Worm (Caenorhabditis elegans) whole organism, mixed stage, embryonic: ENCODE data around the gene Y116A8C.29.

Experiments used
- M03D4.4 ChIP-seq: sonication (generic microtip); optimal IDR thresholded peaks from 2 replicates; lab custom pipeline; 2017; ENCODE audit warnings: mild to moderate bottlenecking, missing genetic modification characterization, missing compliant biosample characterization
- bed-3 ChIP-seq: fragments of 200-800 bp; sonication (Bioruptor generic); optimal IDR thresholded peaks from 3 replicates; lab custom pipeline; 2018; ENCODE audit warnings: mild to moderate bottlenecking, missing genetic modification characterization, moderate library complexity, missing compliant biosample characterization
- ceh-39 ChIP-seq: fragments of 150-350 bp; optimal IDR thresholded peaks from 2 replicates; lab custom pipeline; 2014; ENCODE audit warnings: missing biosample characterization, missing genetic modification characterization
- ceh-43 ChIP-seq: fragments of 200-800 bp; sonication (Bioruptor generic); optimal IDR thresholded peaks from 2 replicates; lab custom pipeline; 2018; ENCODE audit warnings: mild to moderate bottlenecking, missing genetic modification characterization, moderate library complexity, missing compliant biosample characterization
- ceh-83 ChIP-seq: fragments of 200-800 bp; sonication (Bioruptor generic); optimal IDR thresholded peaks from 2 replicates; lab custom pipeline; 2018; ENCODE audit warnings: mild to moderate bottlenecking, missing genetic modification characterization, missing compliant biosample characterization
- ces-1 ChIP-seq: fragments of 150-350 bp; optimal IDR thresholded peaks from 2 replicates; lab custom pipeline; 2014; ENCODE audit warnings: missing biosample characterization, missing genetic modification reagents, missing genetic modification characterization
- cnd-1 ChIP-seq: fragments of 200-800 bp; sonication (Bioruptor generic); optimal IDR thresholded peaks from 2 replicates; lab custom pipeline; 2018; ENCODE audit warnings: mild to moderate bottlenecking, missing genetic modification characterization, missing compliant biosample characterization
- drap-1 ChIP-seq: fragments of 200-800 bp; sonication (Bioruptor generic); optimal IDR thresholded peaks from 3 replicates; lab custom pipeline; 2018; ENCODE audit warnings: mild to moderate bottlenecking, missing genetic modification characterization, missing compliant biosample characterization
- elt-1 ChIP-seq: sonication (generic microtip); optimal IDR thresholded peaks from 2 replicates; lab custom pipeline; 2017; ENCODE audit warnings: missing genetic modification characterization, mild to moderate bottlenecking, missing compliant biosample characterization, antibody characterized with exemption, moderate library complexity, borderline replicate concordance; ENCODE audit not compliant: insufficient read depth
- elt-3 ChIP-seq: fragments of 150-350 bp; optimal IDR thresholded peaks from 2 replicates; lab custom pipeline; 2014; ENCODE audit warnings: missing biosample characterization, missing genetic modification characterization
- flh-1 ChIP-seq: fragments of 200-800 bp; sonication (Bioruptor generic); optimal IDR thresholded peaks from 2 replicates; lab custom pipeline; 2018; ENCODE audit warnings: mild to moderate bottlenecking, missing genetic modification characterization, moderate library complexity, missing compliant biosample characterization
- hlh-1 ChIP-seq: fragments of 150-350 bp; optimal IDR thresholded peaks from 2 replicates; lab custom pipeline; 2014; ENCODE audit warnings: missing biosample characterization, missing genetic modification reagents, missing genetic modification characterization
- lin-32 ChIP-seq: fragments of 200-800 bp; sonication (Bioruptor generic); optimal IDR thresholded peaks from 2 replicates; lab custom pipeline; 2018; ENCODE audit warnings: mild to moderate bottlenecking, missing genetic modification characterization, missing compliant biosample characterization
- lsy-2 ChIP-seq: fragments of 150-350 bp; optimal IDR thresholded peaks from 2 replicates; lab custom pipeline; 2014; ENCODE audit warnings: missing biosample characterization, missing genetic modification characterization
- mab-5 ChIP-seq: fragments of 150-350 bp; optimal IDR thresholded peaks from 2 replicates; lab custom pipeline; 2014; ENCODE audit warnings: missing biosample characterization, missing genetic modification characterization
- mep-1 ChIP-seq: fragments of 150-350 bp; optimal IDR thresholded peaks from 2 replicates; lab custom pipeline; 2017; ENCODE audit warnings: missing biosample characterization, missing genetic modification reagents, missing genetic modification characterization, inconsistent platforms
- mls-2 ChIP-seq: sonication (generic microtip); optimal IDR thresholded peaks from 2 replicates; lab custom pipeline; 2016; ENCODE audit warnings: mild to moderate bottlenecking, missing genetic modification characterization, moderate library complexity, missing compliant biosample characterization
- nhr-12 ChIP-seq: fragments of 150-350 bp; optimal IDR thresholded peaks from 2 replicates; lab custom pipeline; 2014; ENCODE audit warnings: missing biosample characterization, missing genetic modification characterization
- nhr-2 ChIP-seq: fragments of 150-350 bp; optimal IDR thresholded peaks from 2 replicates; lab custom pipeline; 2014; ENCODE audit warnings: missing biosample characterization, missing genetic modification characterization
- nhr-237 ChIP-seq: fragments of 150-350 bp; optimal IDR thresholded peaks from 2 replicates; lab custom pipeline; 2014; ENCODE audit warnings: missing biosample characterization, missing genetic modification characterization
- nhr-28 ChIP-seq: fragments of 150-350 bp; optimal IDR thresholded peaks from 2 replicates; lab custom pipeline; 2014; ENCODE audit warnings: missing biosample characterization, missing genetic modification characterization
- nhr-76 ChIP-seq: sonication (generic microtip); optimal IDR thresholded peaks from 2 replicates; lab custom pipeline; 2017; ENCODE audit warnings: missing biosample characterization, missing genetic modification characterization
- pha-4 ChIP-seq: fragments of 150-350 bp; optimal IDR thresholded peaks from 2 replicates; lab custom pipeline; 2018; ENCODE audit warnings: missing biosample characterization, missing genetic modification reagents, missing genetic modification characterization
- sem-2 ChIP-seq: fragments of 200-800 bp; sonication (Bioruptor generic); optimal IDR thresholded peaks from 2 replicates; lab custom pipeline; 2018; ENCODE audit warnings: mild to moderate bottlenecking, missing genetic modification characterization, missing compliant biosample characterization
- snpc-4 ChIP-seq: fragments of 150-350 bp; optimal IDR thresholded peaks from 2 replicates; lab custom pipeline; 2014; ENCODE audit warnings: missing biosample characterization, missing genetic modification characterization
- sptf-1 ChIP-seq: sonication (generic microtip); optimal IDR thresholded peaks from 2 replicates; lab custom pipeline; 2017; ENCODE audit warnings: mild to moderate bottlenecking, missing genetic modification characterization, moderate library complexity, missing compliant biosample characterization
- tbx-8 ChIP-seq: fragments of 200-800 bp; sonication (Bioruptor generic); optimal IDR thresholded peaks from 2 replicates; lab custom pipeline; 2018; ENCODE audit warnings: mild to moderate bottlenecking, missing genetic modification characterization, moderate library complexity, missing compliant biosample characterization
- unc-120 ChIP-seq: sonication (generic microtip); optimal IDR thresholded peaks from 2 replicates; lab custom pipeline; 2017; ENCODE audit warnings: missing genetic modification characterization, missing compliant biosample characterization; ENCODE audit not compliant: poor library complexity, severe bottlenecking
- unc-39 ChIP-seq: fragments of 150-350 bp; optimal IDR thresholded peaks from 2 replicates; lab custom pipeline; 2014; ENCODE audit warnings: missing biosample characterization, missing genetic modification characterization
- unc-62 ChIP-seq: fragments of 150-350 bp; optimal IDR thresholded peaks from 2 replicates; lab custom pipeline; 2014; ENCODE audit warnings: missing biosample characterization, missing genetic modification reagents, missing genetic modification characterization
- zip-8 ChIP-seq: fragments of 150-350 bp; optimal IDR thresholded peaks from 2 replicates; lab custom pipeline; 2014; ENCODE audit warnings: missing biosample characterization, missing genetic modification characterization
- ztf-11 ChIP-seq: fragments of 150-350 bp; optimal IDR thresholded peaks from 2 replicates; lab custom pipeline; 2014; ENCODE audit warnings: missing biosample characterization, missing genetic modification characterization

The Y116A8C.29 gene

DNA sequence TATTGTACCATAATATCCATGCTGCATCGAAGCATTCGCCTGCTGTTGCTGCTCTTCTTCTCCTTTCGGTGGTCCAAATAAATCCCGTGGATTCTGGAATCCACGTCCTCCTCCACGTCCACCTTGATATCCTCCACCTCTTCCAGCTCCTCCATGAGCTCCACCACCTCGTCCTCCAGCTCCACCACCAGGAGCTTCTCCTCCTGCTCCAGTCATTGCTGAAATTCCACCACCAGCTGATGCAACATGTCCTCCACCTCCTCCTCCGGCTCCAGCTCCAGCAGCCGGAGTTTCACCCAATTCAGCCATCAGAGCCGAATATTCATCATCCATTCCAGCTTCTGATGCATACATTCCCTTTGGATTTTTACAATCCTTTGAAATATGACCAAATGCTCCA is 11.8 kb downstream of the Y116A8C.29 start:
- no peak for TF ChIP-seq zip-8
- TF ChIP-seq flh-1, result no peak
- TF ChIP-seq M03D4.4 (tag; lab: Kevin White, UChicago), result no peak
- no peak for TF ChIP-seq mls-2
- TF ChIP-seq elt-1 (tag; lab: Kevin White, UChicago), result no peak

DNA sequence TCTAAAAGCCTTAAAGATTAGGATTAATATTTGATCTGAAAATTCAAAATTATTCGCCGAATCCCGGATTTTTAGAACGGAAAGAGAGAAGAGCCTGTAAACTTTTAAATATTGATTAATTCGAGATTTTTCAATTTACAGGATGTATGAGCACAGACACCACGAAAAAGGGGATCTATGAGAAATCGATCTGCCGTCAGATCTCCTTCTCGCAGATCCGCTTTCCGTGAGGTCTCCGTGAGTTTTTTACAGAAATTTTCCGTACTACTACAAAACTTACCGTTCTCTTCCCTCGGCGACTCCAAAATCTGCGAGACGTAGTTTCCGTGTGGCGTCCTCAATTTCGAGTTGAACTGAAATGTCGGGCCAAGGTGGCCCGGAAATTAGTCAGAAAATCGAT is 14.4 kb downstream of the Y116A8C.29 start:
- TF ChIP-seq pha-4 (tag; lab: Kevin White, UChicago), result no peak
- peak; percentile 64 for TF ChIP-seq cnd-1 (tag; lab: Kevin White, UChicago)
- peak; percentile 30 for TF ChIP-seq ceh-83
- TF ChIP-seq, all 35 proteins: peak for 2

DNA sequence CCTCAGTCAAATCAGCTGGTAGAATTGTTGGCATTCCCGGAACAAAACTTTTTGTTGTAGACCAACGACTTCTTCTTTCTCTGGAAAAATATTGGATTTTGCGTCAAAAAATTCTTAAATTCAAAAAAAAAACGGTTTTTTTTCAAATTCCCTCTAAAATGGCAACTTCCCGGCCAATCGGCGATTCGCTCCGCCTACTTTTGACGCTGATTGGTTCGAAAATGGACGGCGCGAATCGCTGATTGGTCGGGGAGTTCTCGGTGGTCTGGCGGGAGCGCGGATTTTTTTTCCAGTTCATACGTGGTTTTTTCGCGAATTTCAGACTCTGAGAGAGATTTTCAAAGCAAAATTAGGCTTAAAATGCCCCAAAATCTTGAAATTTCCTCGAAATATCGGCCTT is 15.0 kb downstream of the Y116A8C.29 start:
- TF ChIP-seq unc-39 (tag; lab: Kevin White, UChicago) (no peak), mab-5 (no peak), elt-3 (no peak), ceh-43 (no peak), mls-2 (no peak), drap-1 (GFP tag; lab: Kevin White, UChicago) (no peak), elt-1 (tag; lab: Kevin White, UChicago) (no peak), sem-2 (GFP tag; lab: Kevin White, UChicago) (no peak), hlh-1 (tag; lab: Kevin White, UChicago) (no peak), nhr-28 (no peak), lsy-2 (tag; lab: Kevin White, UChicago) (no peak), flh-1 (no peak), M03D4.4 (tag; lab: Kevin White, UChicago) (no peak)

DNA sequence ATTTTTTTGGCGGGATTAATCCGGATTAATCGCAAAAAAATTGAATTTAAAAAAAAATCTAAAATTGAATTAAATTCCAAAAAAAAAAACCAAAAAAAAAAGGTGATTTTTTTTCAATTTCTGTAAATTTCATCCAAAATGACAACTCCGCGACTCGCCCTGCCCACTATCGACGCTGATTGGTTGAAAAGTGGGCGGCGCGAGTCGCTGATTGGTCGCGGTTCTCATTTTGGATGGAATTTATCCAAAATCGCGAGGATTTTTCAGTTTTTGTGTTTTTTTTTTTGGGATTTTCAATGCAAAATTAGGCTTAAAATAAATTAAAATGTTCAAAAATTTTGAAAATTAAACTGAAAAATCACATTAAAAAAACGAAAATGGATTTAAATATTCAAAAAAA is 15.6 kb downstream of the Y116A8C.29 start:
- TF ChIP-seq drap-1 (GFP tag; lab: Kevin White, UChicago), result no peak
- TF ChIP-seq ceh-83, result no peak
- no peak for TF ChIP-seq nhr-12 (tag; lab: Kevin White, UChicago)
- TF ChIP-seq cnd-1 (tag; lab: Kevin White, UChicago), result no peak
- TF ChIP-seq bed-3 (GFP tag; lab: Kevin White, UChicago), result no peak
- TF ChIP-seq, all 35 proteins: peak for 0

DNA sequence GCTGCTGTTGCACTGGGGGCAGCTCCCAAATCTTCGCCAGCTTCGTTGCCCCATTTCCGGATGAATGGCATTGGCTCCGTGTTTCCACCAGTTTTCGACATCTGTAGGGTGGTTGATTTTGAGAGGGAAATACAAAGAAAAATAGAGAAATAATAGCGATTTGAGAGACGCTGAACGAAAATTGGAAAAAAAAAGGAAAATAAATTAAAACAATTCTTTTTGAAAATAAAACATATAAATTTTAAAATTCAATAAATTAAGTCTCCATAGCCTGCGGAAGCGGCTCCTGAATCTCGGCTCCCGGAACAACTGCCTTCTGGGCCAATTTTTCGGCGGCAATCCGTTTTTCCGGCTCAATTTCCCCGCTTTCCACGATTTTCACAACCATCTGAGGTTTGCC is 17.1 kb downstream of the Y116A8C.29 start, which contains the start of gene sfa-1:
sfa-1 (minus strand) TSS at position 101 of the 400 bp plus-strand sequence.
- no peak for TF ChIP-seq hlh-1 (tag; lab: Kevin White, UChicago)
- TF ChIP-seq M03D4.4 (tag; lab: Kevin White, UChicago), result no peak
- no peak for TF ChIP-seq cnd-1 (tag; lab: Kevin White, UChicago)
- TF ChIP-seq, all 35 proteins: peak for 0

DNA sequence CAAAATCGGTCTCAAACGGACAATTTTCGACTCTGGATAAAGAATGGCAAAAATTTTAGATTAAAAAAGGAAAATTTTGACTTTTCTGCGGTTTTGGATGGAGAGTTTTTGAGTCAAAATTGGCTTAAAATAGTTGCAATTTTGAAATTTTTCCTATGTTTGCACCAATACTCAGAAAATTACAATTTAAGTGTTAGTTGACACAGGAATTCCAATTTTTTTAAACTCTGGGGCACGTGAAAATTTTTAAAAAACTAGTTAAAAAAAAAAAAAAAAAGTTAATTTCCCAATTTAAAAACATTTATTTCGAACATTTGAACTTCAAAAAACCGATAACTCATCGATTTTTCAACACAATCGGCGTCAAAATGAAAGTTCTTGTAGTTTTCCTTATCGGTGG is 18.0 kb downstream of the Y116A8C.29 start, which contains the start of gene Y116A8C.33:
Y116A8C.33 (plus strand) TSS at position 301 of the 400 bp plus-strand sequence.
- no peak for TF ChIP-seq pha-4 (tag; lab: Kevin White, UChicago)
- no peak for TF ChIP-seq elt-1 (tag; lab: Kevin White, UChicago)
- no peak for TF ChIP-seq unc-39 (tag; lab: Kevin White, UChicago)
- TF ChIP-seq elt-3, result no peak
- no peak for TF ChIP-seq nhr-237 (tag; lab: Kevin White, UChicago)
- TF ChIP-seq tbx-8 (GFP tag; lab: Kevin White, UChicago), result no peak
- no peak for TF ChIP-seq ces-1 (GFP tag; lab: Kevin White, UChicago)
- TF ChIP-seq flh-1, result no peak
- TF ChIP-seq nhr-28, result no peak
- no peak for TF ChIP-seq ceh-43
- no peak for TF ChIP-seq nhr-2 (tag; lab: Kevin White, UChicago)

DNA sequence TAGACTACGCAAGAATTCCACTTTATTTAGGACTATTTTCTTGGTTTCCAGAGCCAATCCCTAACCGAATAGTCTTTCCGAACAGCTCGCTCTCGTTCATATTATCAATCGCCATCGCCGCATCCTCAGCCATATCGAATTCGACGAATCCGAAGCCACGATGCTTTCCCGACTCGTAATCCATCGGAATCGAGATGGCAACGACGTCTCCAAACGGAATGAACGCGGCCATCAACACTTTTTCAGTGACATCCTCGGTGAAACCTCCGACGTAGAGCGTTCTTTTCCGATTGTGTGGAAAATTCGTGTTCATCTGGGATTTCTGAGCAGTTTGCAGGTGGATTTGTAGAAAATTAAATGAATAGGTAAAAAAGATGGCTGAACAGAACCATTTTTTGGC is 22.5 kb downstream of the Y116A8C.29 start, which contains the start of gene cyn-13:
cyn-13 (minus strand) TSS at position 313 of the 400 bp plus-strand sequence.
- TF ChIP-seq lin-32 (no peak), nhr-76 (tag; lab: Kevin White, UChicago) (no peak), pha-4 (tag; lab: Kevin White, UChicago) (no peak), mls-2 (no peak), ceh-39 (tag; lab: Kevin White, UChicago) (no peak), ces-1 (GFP tag; lab: Kevin White, UChicago) (no peak), hlh-1 (tag; lab: Kevin White, UChicago) (no peak), sptf-1 (tag; lab: Kevin White, UChicago) (no peak), snpc-4 (tag; lab: Kevin White, UChicago) (no peak), mab-5 (no peak), drap-1 (GFP tag; lab: Kevin White, UChicago) (no peak), nhr-12 (tag; lab: Kevin White, UChicago) (no peak), mep-1 (tag; lab: Kevin White, UChicago) (no peak), unc-62 (GFP tag; lab: Kevin White, UChicago) (no peak), ztf-11 (tag; lab: Kevin White, UChicago) (no peak), nhr-28 (no peak), tbx-8 (GFP tag; lab: Kevin White, UChicago) (no peak), flh-1 (no peak), unc-120 (no peak), cnd-1 (tag; lab: Kevin White, UChicago) (no peak)
